Worm (Caenorhabditis elegans) whole organism, young adult: ENCODE results near the gene degl-1.

Experiments used
- F49E8.2 ChIP-seq: sonication (generic microtip); optimal IDR thresholded peaks from 3 replicates; lab custom pipeline; 2017; ENCODE audit warnings: missing genetic modification characterization, mild to moderate bottlenecking, missing compliant biosample characterization, antibody characterized with exemption, moderate library complexity; ENCODE audit not compliant: insufficient read depth
- Y53G8AR.9 ChIP-seq: fragments of 200-800 bp; sonication (Bioruptor generic); conservative IDR thresholded peaks from 2 replicates; pipeline ENCODE4 v1.3.6; 2022; ENCODE audit warnings: missing genetic modification reagents, missing genetic modification characterization, missing compliant biosample characterization
- cebp-1 ChIP-seq, 2 experiments: fragments of 200-800 bp in 1 of 2; sonication (Bioruptor generic) in 1 of 2; sonication (generic microtip) in 1 of 2; IDR thresholded peaks in 1 of 2; optimal IDR thresholded peaks in 1 of 2; 2 replicates each; pipeline versions ENCODE4 v1.3.6 to Lab custom; 2017 to 2022; ENCODE audit warnings: missing compliant biosample characterization in 2 of 2, missing genetic modification characterization in 2 of 2, mild to moderate bottlenecking in 1 of 2, missing genetic modification reagents in 1 of 2, moderate library complexity in 1 of 2
- ceh-79 ChIP-seq: sonication (generic microtip); optimal IDR thresholded peaks from 2 replicates; lab custom pipeline; 2017; ENCODE audit warnings: mild to moderate bottlenecking, missing genetic modification characterization, missing compliant biosample characterization
- dox-1 ChIP-seq: fragments of 200-800 bp; sonication (Bioruptor generic); IDR thresholded peaks from 2 replicates; pipeline ENCODE4 v1.3.6; 2022; ENCODE audit warnings: missing genetic modification reagents, missing genetic modification characterization, missing compliant biosample characterization
- lin-35 ChIP-seq, 3 experiments: fragments of 150-350 bp in 2 of 3; sonication (generic microtip) in 1 of 3; optimal IDR thresholded peaks; 2 replicates each; lab custom pipeline; 2014 to 2018; ENCODE audit warnings: missing biosample characterization in 3 of 3, missing genetic modification characterization in 3 of 3, missing genetic modification reagents in 3 of 3
- madf-10 ChIP-seq: sonication (generic microtip); optimal IDR thresholded peaks from 2 replicates; lab custom pipeline; 2016; ENCODE audit warnings: mild to moderate bottlenecking, missing genetic modification characterization, missing compliant biosample characterization
- madf-8 ChIP-seq: fragments of 200-800 bp; sonication (Bioruptor generic); conservative IDR thresholded peaks from 2 replicates; pipeline ENCODE4 v1.3.6; 2022; ENCODE audit warnings: missing genetic modification reagents, missing genetic modification characterization, missing compliant biosample characterization
- snpc-1.3 ChIP-seq: sonication (generic microtip); optimal IDR thresholded peaks from 2 replicates; lab custom pipeline; 2017; ENCODE audit warnings: missing genetic modification characterization, mild to moderate bottlenecking, missing compliant biosample characterization, antibody characterized with exemption, moderate library complexity, missing genotype, missing genetic modification reagents; ENCODE audit not compliant: insufficient read depth
- tlf-1 ChIP-seq: fragments of 200-800 bp; sonication (Bioruptor generic); optimal IDR thresholded peaks from 2 replicates; lab custom pipeline; 2018; ENCODE audit warnings: mild to moderate bottlenecking, missing genetic modification characterization, missing compliant biosample characterization

DNA sequence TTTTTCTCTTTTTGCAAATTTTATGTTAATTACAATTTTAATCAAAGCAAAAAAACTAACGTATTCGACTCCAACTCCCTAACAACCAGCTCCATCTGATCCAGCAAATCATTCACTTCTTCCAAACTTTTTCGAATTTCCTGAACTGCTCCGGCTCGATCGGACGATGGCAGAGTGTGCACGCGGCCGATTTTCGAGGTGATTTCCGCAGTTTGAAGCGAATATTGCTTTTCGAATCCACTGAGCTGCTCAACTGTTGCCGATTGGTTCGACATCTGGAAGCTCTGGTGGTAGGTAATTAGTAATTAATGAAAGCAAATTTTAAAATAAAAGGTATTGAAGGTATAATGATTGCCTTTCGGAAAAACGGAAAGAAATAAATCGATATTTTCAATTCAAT, 4.8 kb downstream of the degl-1 start, which contains the start of gene vti-1:
- TF ChIP-seq ceh-79 (tag; lab: Kevin White, UChicago): no peak
- TF ChIP-seq lin-35 (GFP tag; optimal IDR thresholded peaks at IDR 0.05; lab: Kevin White, UChicago): no peak
- TF ChIP-seq dox-1 (GFP tag; lab: Robert Waterston, UW): no peak
- no peak for TF ChIP-seq madf-10 (tag; lab: Kevin White, UChicago)
- TF ChIP-seq tlf-1 (GFP tag; lab: Kevin White, UChicago): no peak
- no peak for TF ChIP-seq snpc-1.3 (tag; lab: Kevin White, UChicago)
- TF ChIP-seq F49E8.2 (tag; lab: Kevin White, UChicago): no peak
- no peak for TF ChIP-seq Y53G8AR.9 (GFP tag; lab: Robert Waterston, UW)
- no peak for TF ChIP-seq cebp-1 (GFP tag; IDR thresholded peaks at IDR 0.05; lab: Robert Waterston, UW)
- no peak for TF ChIP-seq cebp-1 (tag; optimal IDR thresholded peaks at IDR 0.05; lab: Kevin White, UChicago)
- TF ChIP-seq madf-8: no peak
